Worm (Caenorhabditis elegans): ENCODE data around the gene chhy-1.
A peak's percentile ranks its signal among the peaks of the same experiment; 100 is the strongest.

Gene chhy-1

DNA sequence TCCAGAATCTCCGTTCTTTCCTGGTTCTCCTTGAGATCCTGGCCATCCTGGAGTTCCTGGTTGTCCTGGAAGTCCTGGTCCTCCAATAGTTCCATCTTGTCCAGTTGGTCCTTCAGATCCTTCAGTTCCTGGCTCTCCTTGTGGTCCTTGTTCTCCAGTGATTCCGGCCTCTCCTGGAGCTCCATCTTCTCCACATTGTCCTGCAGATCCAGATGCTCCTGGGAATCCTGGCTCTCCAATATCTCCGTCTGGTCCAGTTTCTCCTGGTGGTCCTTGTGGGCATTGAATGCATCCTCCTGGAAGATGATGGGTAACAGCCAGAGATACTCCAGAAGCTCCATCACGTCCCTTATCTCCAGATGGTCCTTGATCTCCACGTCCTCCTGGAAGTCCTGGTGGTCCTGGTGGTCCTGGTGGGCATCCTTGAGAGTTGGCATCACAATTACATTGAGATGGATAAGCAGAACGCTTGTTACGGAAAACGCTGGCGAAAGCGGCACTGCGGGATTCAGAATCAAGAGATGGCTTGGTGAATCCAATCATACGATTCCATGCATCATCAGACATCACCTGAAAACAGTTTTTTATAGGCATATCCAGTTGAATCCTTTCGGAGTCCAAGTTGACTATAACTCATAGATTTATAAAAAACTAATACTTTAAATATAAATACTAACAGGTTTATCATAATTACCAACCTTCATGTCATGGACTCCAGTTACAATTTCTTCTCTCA is 49.0 kb downstream of the chhy-1 start:
- TF ChIP-seq hlh-6 (tag; optimal IDR thresholded peaks at IDR 0.05) (peak; percentile 60), ceh-22 (tag; optimal IDR thresholded peaks at IDR 0.05) (no peak)

- TF ChIP-seq elt-2 (tag; optimal IDR thresholded peaks at IDR 0.05): peak; percentile 74
- TF ChIP-seq pat-9 (tag; optimal IDR thresholded peaks at IDR 0.05): no peak
- TF ChIP-seq fkh-10 (GFP tag; optimal IDR thresholded peaks at IDR 0.05): no peak
- peak; percentile 1 for TF ChIP-seq dve-1 (tag; optimal IDR thresholded peaks at IDR 0.05)
Observed at ce11 chrII:8566806-8567266, 50.6 kb downstream of the chhy-1 start, which contains the start of gene F54C9.3. Gene F54C9.3 (minus strand): TSS chrII:8566856.

ce11 chrII:8566039-8566438 is 51.4 kb downstream of the chhy-1 start, which contains the start of gene stc-1:
Gene stc-1 (minus strand): TSS chrII:8566139.
- TF ChIP-seq sox-2 (GFP tag; IDR thresholded peaks at IDR 0.05): no peak
- TF ChIP-seq elt-2 (tag; optimal IDR thresholded peaks at IDR 0.05): peak; percentile 3
- TF ChIP-seq ahr-1 (tag; optimal IDR thresholded peaks at IDR 0.05): no peak
- no peak for TF ChIP-seq ets-4 (tag; optimal IDR thresholded peaks at IDR 0.05)
- no peak for TF ChIP-seq pax-1 (tag; optimal IDR thresholded peaks at IDR 0.05)
- TF ChIP-seq T23F11.4 (GFP tag; optimal IDR thresholded peaks at IDR 0.05): no peak
